Worm (Caenorhabditis elegans) whole organism, L4 larva: ENCODE data around the gene ZK930.6.
A peak's percentile ranks its signal among the peaks of the same experiment; 100 is the strongest.

Experiments
- F37D6.2 ChIP-seq: sonication (generic microtip); optimal IDR thresholded peaks from 2 replicates; lab custom pipeline; 2016; ENCODE audit warnings: mild to moderate bottlenecking, missing genetic modification characterization, missing compliant biosample characterization
- ama-1 ChIP-seq: fragments of 150-350 bp; optimal IDR thresholded peaks from 2 replicates; lab custom pipeline; 2014; ENCODE audit warnings: inconsistent platforms, mixed read lengths
- ces-1 ChIP-seq: fragments of 150-350 bp; sonication (generic microtip); optimal IDR thresholded peaks from 4 replicates; lab custom pipeline; 2014; ENCODE audit warnings: missing biosample characterization, missing genetic modification reagents, missing genetic modification characterization
- madf-9 ChIP-seq: fragments of 200-800 bp; sonication (Bioruptor generic); conservative IDR thresholded peaks from 2 replicates; pipeline ENCODE4 v1.3.6; 2022; ENCODE audit warnings: missing genetic modification reagents, missing genetic modification characterization, missing compliant biosample characterization
- nhr-10 ChIP-seq: fragments of 150-350 bp; optimal IDR thresholded peaks from 2 replicates; lab custom pipeline; 2014; ENCODE audit warnings: missing biosample characterization, missing genetic modification characterization
- pqm-1 ChIP-seq: sonication (generic microtip); optimal IDR thresholded peaks from 2 replicates; lab custom pipeline; 2017; ENCODE audit warnings: missing biosample characterization, missing genetic modification characterization
- skn-1 ChIP-seq: fragments of 150-350 bp; optimal IDR thresholded peaks from 2 replicates; lab custom pipeline; 2014; ENCODE audit warnings: missing biosample characterization, missing genetic modification characterization
- snpc-4 ChIP-seq: fragments of 150-350 bp; optimal IDR thresholded peaks from 2 replicates; lab custom pipeline; 2014; ENCODE audit warnings: missing biosample characterization, missing genetic modification characterization
- zip-2 ChIP-seq: fragments of 150-350 bp; optimal IDR thresholded peaks from 2 replicates; lab custom pipeline; 2014; ENCODE audit warnings: missing biosample characterization, missing genetic modification characterization

- TF ChIP-seq ama-1 (lab: Kevin White, UChicago) (no peak), nhr-10 (tag; lab: Kevin White, UChicago) (no peak), F37D6.2 (no peak), ces-1 (GFP tag; lab: Kevin White, UChicago) (no peak), pqm-1 (tag; lab: Kevin White, UChicago) (no peak), snpc-4 (tag; lab: Kevin White, UChicago) (no peak), skn-1 (tag; lab: Kevin White, UChicago) (no peak), madf-9 (0 out of 2 replicates have a peak, but pooled peaks have one; percentile 17), zip-2 (no peak)
Measured at ce11 chrII:11923620-11924298, 40.0 kb downstream of the ZK930.6 start.
